Fruit fly (Drosophila melanogaster) whole organism, embryonic: Measurements from ENCODE around the gene Gpdh3.
A peak's percentile ranks its signal among the peaks of the same experiment; 100 is the strongest.

Experiments
- Bdp1 ChIP-seq: fragments of 200-800 bp; sonication (Bioruptor generic); optimal IDR thresholded peaks from 3 replicates; lab custom pipeline; 2016; ENCODE audit warnings: missing biosample characterization, missing genetic modification characterization
- CG10209 ChIP-seq: fragments of 200-800 bp; sonication (Bioruptor generic); optimal IDR thresholded peaks from 3 replicates; lab custom pipeline; 2017; ENCODE audit warnings: missing biosample characterization, mild to moderate bottlenecking, missing genetic modification characterization, missing genetic modification reagents
- CG11560 ChIP-seq: fragments of 200-800 bp; sonication (Bioruptor generic); IDR thresholded peaks from 3 replicates; pipeline ENCODE4 v1.3.6; 2022; ENCODE audit warnings: missing biosample characterization, missing genetic modification characterization
- CG11695 ChIP-seq: fragments of 200-800 bp; sonication (Bioruptor generic); IDR thresholded peaks from 3 replicates; pipeline ENCODE4 v1.3.6; 2022; ENCODE audit warnings: missing biosample characterization, missing genetic modification characterization
- CG12219 ChIP-seq: fragments of 200-800 bp; sonication (Bioruptor generic); optimal IDR thresholded peaks from 3 replicates; lab custom pipeline; 2018; ENCODE audit warnings: missing biosample characterization, mild to moderate bottlenecking, missing genetic modification characterization
- CG12391 ChIP-seq: fragments of 200-800 bp; sonication (Bioruptor generic); optimal IDR thresholded peaks from 3 replicates; lab custom pipeline; 2018; ENCODE audit warnings: missing biosample characterization, mild to moderate bottlenecking, missing genetic modification characterization, moderate library complexity
- CG15696 ChIP-seq: fragments of 200-800 bp; sonication (Bioruptor generic); optimal IDR thresholded peaks from 2 replicates; lab custom pipeline; 2019; ENCODE audit warnings: missing biosample characterization, mild to moderate bottlenecking, missing genetic modification characterization, moderate library complexity
- CG1603 ChIP-seq: fragments of 200-800 bp; sonication (Bioruptor generic); optimal IDR thresholded peaks from 2 replicates; lab custom pipeline; 2019; ENCODE audit warnings: missing biosample characterization, mild to moderate bottlenecking, missing genetic modification characterization, moderate library complexity
- CG18599 ChIP-seq: fragments of 200-800 bp; sonication (Bioruptor generic); optimal IDR thresholded peaks from 3 replicates; lab custom pipeline; 2017; ENCODE audit warnings: missing biosample characterization, missing genetic modification characterization, mild to moderate bottlenecking, moderate library complexity, missing genetic modification reagents
- CG31365 ChIP-seq: fragments of 200-800 bp; sonication (Bioruptor generic); optimal IDR thresholded peaks from 2 replicates; lab custom pipeline; 2018; ENCODE audit warnings: missing biosample characterization, mild to moderate bottlenecking, missing genetic modification characterization
- CG3163 ChIP-seq: fragments of 200-800 bp; sonication (Bioruptor generic); optimal IDR thresholded peaks from 3 replicates; lab custom pipeline; 2016; ENCODE audit warnings: missing biosample characterization, missing genetic modification characterization
- CG33213 ChIP-seq: fragments of 200-800 bp; sonication (Bioruptor generic); optimal IDR thresholded peaks from 3 replicates; lab custom pipeline; 2016; ENCODE audit warnings: missing biosample characterization, missing genetic modification characterization
- CG4854 ChIP-seq: fragments of 200-800 bp; sonication (Bioruptor generic); optimal IDR thresholded peaks from 2 replicates; lab custom pipeline; 2016; ENCODE audit warnings: missing biosample characterization, missing genetic modification characterization, inconsistent platforms
- CG8388 ChIP-seq: fragments of 200-800 bp; sonication (Bioruptor generic); optimal IDR thresholded peaks from 2 replicates; lab custom pipeline; 2019; ENCODE audit warnings: missing biosample characterization, mild to moderate bottlenecking, missing genetic modification characterization, moderate library complexity
- CG9609 ChIP-seq: fragments of 200-800 bp; sonication (Bioruptor generic); optimal IDR thresholded peaks from 3 replicates; lab custom pipeline; 2016; ENCODE audit warnings: missing biosample characterization, missing genetic modification characterization
- CG9817 ChIP-seq: fragments of 200-800 bp; sonication (Bioruptor generic); optimal IDR thresholded peaks from 2 replicates; lab custom pipeline; 2018; ENCODE audit warnings: missing biosample characterization, mild to moderate bottlenecking, missing genetic modification characterization, moderate library complexity
- CoRest ChIP-seq: fragments of 200-800 bp; sonication (Bioruptor generic); optimal IDR thresholded peaks from 3 replicates; lab custom pipeline; 2018; ENCODE audit warnings: missing biosample characterization, mild to moderate bottlenecking, missing genetic modification characterization, moderate library complexity
- D19B ChIP-seq: fragments of 200-800 bp; sonication (Bioruptor generic); optimal IDR thresholded peaks from 2 replicates; lab custom pipeline; 2017; ENCODE audit warnings: missing biosample characterization, mild to moderate bottlenecking, missing genetic modification characterization
- E2f1 ChIP-seq: fragments of 200-800 bp; sonication (Bioruptor generic); IDR thresholded peaks from 2 replicates; pipeline ENCODE4 v1.3.6; 2022; ENCODE audit warnings: missing biosample characterization, missing genetic modification characterization
- Eip74EF ChIP-seq, 2 experiments: fragments of 200-800 bp in 1 of 2; fragments of >200 bp in 1 of 2; sonication (Bioruptor generic) in 1 of 2; optimal IDR thresholded peaks; 2 replicates each; lab custom pipeline; 2017 to 2019; ENCODE audit warnings: missing biosample characterization in 2 of 2, missing genetic modification characterization in 2 of 2, mild to moderate bottlenecking in 1 of 2, moderate library complexity in 1 of 2
- Fer2 ChIP-seq: fragments of 200-800 bp; sonication (Bioruptor generic); optimal IDR thresholded peaks from 2 replicates; lab custom pipeline; 2018; ENCODE audit warnings: missing biosample characterization, mild to moderate bottlenecking, missing genetic modification characterization, moderate library complexity
- Ptx1 ChIP-seq: fragments of 200-800 bp; sonication (Bioruptor generic); IDR thresholded peaks from 2 replicates; pipeline ENCODE4 v1.3.6; 2022; ENCODE audit warnings: missing biosample characterization, missing genetic modification characterization
- Rx ChIP-seq: fragments of 200-800 bp; sonication (Bioruptor generic); IDR thresholded peaks from 2 replicates; pipeline ENCODE4 v1.3.6; 2022; ENCODE audit warnings: missing biosample characterization, missing genetic modification characterization
- Ssrp ChIP-seq: fragments of 200-800 bp; sonication (Bioruptor generic); optimal IDR thresholded peaks from 2 replicates; lab custom pipeline; 2018; ENCODE audit warnings: missing biosample characterization, mild to moderate bottlenecking, missing genetic modification characterization, moderate library complexity
- ash1 ChIP-seq: fragments of 200-800 bp; sonication (Bioruptor generic); optimal IDR thresholded peaks from 2 replicates; lab custom pipeline; 2018; ENCODE audit warnings: missing biosample characterization, mild to moderate bottlenecking, missing genetic modification characterization
- crp ChIP-seq, 2 experiments: fragments of 200-800 bp; sonication (Bioruptor generic); optimal IDR thresholded peaks; 2 replicates in 1 of 2; 3 replicates in 1 of 2; lab custom pipeline; 2017; ENCODE audit warnings: missing biosample characterization in 2 of 2, missing genetic modification characterization in 2 of 2, mild to moderate bottlenecking in 1 of 2, moderate library complexity in 1 of 2
- emc ChIP-seq: fragments of 200-800 bp; sonication (Bioruptor generic); optimal IDR thresholded peaks from 2 replicates; lab custom pipeline; 2016; ENCODE audit warnings: missing biosample characterization, missing genetic modification characterization
- esg ChIP-seq: fragments of 200-800 bp; sonication (Bioruptor generic); conservative IDR thresholded peaks from 2 replicates; pipeline ENCODE4 v1.3.6; 2022; ENCODE audit warnings: missing biosample characterization, missing genetic modification characterization
- exex ChIP-seq: fragments of 200-800 bp; sonication (Bioruptor generic); optimal IDR thresholded peaks from 4 replicates; lab custom pipeline; 2018; ENCODE audit warnings: missing biosample characterization, mild to moderate bottlenecking, missing genetic modification characterization, moderate library complexity
- grau ChIP-seq: fragments of 200-800 bp; optimal IDR thresholded peaks from 3 replicates; lab custom pipeline; 2019; ENCODE audit warnings: missing biosample characterization, mild to moderate bottlenecking, missing genetic modification characterization, moderate library complexity
- hb ChIP-seq: fragments of 200-800 bp; sonication (Bioruptor generic); IDR thresholded peaks from 3 replicates; pipeline ENCODE4 v1.3.6; 2022; ENCODE audit warnings: missing biosample characterization, missing genetic modification characterization; ENCODE audit not compliant: partially characterized antibody
- klu ChIP-seq: fragments of 200-800 bp; sonication (Bioruptor generic); IDR thresholded peaks from 2 replicates; pipeline ENCODE4 v1.3.6; 2022; ENCODE audit warnings: missing biosample characterization, missing genetic modification characterization
- lola ChIP-seq, 3 experiments: fragments of >200 bp in 2 of 3; fragments of 200-800 bp in 1 of 3; sonication (Bioruptor generic) in 1 of 3; optimal IDR thresholded peaks; 2 replicates each; lab custom pipeline; 2017 to 2019; ENCODE audit warnings: missing biosample characterization in 3 of 3, missing genetic modification characterization in 3 of 3, mild to moderate bottlenecking in 1 of 3, moderate library complexity in 1 of 3
- nmo ChIP-seq: fragments of 200-800 bp; sonication (Bioruptor generic); optimal IDR thresholded peaks from 2 replicates; lab custom pipeline; 2018; ENCODE audit warnings: missing biosample characterization, mild to moderate bottlenecking, missing genetic modification characterization, moderate library complexity
- pfk ChIP-seq: fragments of 200-800 bp; sonication (Bioruptor generic); optimal IDR thresholded peaks from 2 replicates; lab custom pipeline; 2018; ENCODE audit warnings: missing biosample characterization, mild to moderate bottlenecking, missing genetic modification characterization, moderate library complexity
- phol ChIP-seq: fragments of 200-800 bp; sonication (Bioruptor generic); optimal IDR thresholded peaks from 3 replicates; lab custom pipeline; 2018; ENCODE audit warnings: missing biosample characterization, mild to moderate bottlenecking, missing genetic modification characterization, moderate library complexity
- scrt ChIP-seq: fragments of 200-800 bp; sonication (Bioruptor generic); optimal IDR thresholded peaks from 2 replicates; lab custom pipeline; 2018; ENCODE audit warnings: missing biosample characterization, mild to moderate bottlenecking, missing genetic modification characterization, moderate library complexity
- sd ChIP-seq: fragments of 200-800 bp; sonication (Bioruptor generic); optimal IDR thresholded peaks from 3 replicates; lab custom pipeline; 2018; ENCODE audit warnings: missing biosample characterization, mild to moderate bottlenecking, missing genetic modification characterization, moderate library complexity
- sisA ChIP-seq: fragments of 200-800 bp; sonication (Bioruptor generic); IDR thresholded peaks from 2 replicates; pipeline ENCODE4 v1.3.6; 2022; ENCODE audit warnings: missing biosample characterization, missing genetic modification characterization
- slbo ChIP-seq: fragments of 200-800 bp; sonication (Bioruptor generic); IDR thresholded peaks from 2 replicates; pipeline ENCODE4 v1.3.6; 2022; ENCODE audit warnings: missing biosample characterization, missing genetic modification characterization
- slou ChIP-seq: fragments of 200-800 bp; sonication (Bioruptor generic); optimal IDR thresholded peaks from 3 replicates; lab custom pipeline; 2016; ENCODE audit warnings: missing biosample characterization, missing genetic modification characterization
- slp2 ChIP-seq: fragments of 200-800 bp; sonication (Bioruptor generic); optimal IDR thresholded peaks from 2 replicates; lab custom pipeline; 2016; ENCODE audit warnings: missing biosample characterization, missing genetic modification characterization
- ssp ChIP-seq: fragments of 200-800 bp; sonication (Bioruptor generic); IDR thresholded peaks from 2 replicates; pipeline ENCODE4 v1.3.6; 2022; ENCODE audit warnings: missing biosample characterization, missing genetic modification characterization
- ttk ChIP-seq: fragments of 200-800 bp; sonication (Bioruptor generic); IDR thresholded peaks from 2 replicates; pipeline ENCODE4 v2.1.2; 2022; ENCODE audit warnings: missing biosample characterization, missing genetic modification characterization
- tx ChIP-seq: fragments of 200-800 bp; sonication (Bioruptor generic); optimal IDR thresholded peaks from 2 replicates; lab custom pipeline; 2016; ENCODE audit warnings: missing biosample characterization, missing genetic modification characterization
- unpg ChIP-seq: fragments of 200-800 bp; sonication (Bioruptor generic); optimal IDR thresholded peaks from 3 replicates; lab custom pipeline; 2018; ENCODE audit warnings: missing biosample characterization, mild to moderate bottlenecking, missing genetic modification characterization, moderate library complexity
- vvl ChIP-seq: fragments of 200-800 bp; sonication (Bioruptor generic); IDR thresholded peaks from 2 replicates; pipeline ENCODE4 v1.3.6; 2022; ENCODE audit warnings: missing biosample characterization, missing genetic modification characterization

The Gpdh3 gene

DNA sequence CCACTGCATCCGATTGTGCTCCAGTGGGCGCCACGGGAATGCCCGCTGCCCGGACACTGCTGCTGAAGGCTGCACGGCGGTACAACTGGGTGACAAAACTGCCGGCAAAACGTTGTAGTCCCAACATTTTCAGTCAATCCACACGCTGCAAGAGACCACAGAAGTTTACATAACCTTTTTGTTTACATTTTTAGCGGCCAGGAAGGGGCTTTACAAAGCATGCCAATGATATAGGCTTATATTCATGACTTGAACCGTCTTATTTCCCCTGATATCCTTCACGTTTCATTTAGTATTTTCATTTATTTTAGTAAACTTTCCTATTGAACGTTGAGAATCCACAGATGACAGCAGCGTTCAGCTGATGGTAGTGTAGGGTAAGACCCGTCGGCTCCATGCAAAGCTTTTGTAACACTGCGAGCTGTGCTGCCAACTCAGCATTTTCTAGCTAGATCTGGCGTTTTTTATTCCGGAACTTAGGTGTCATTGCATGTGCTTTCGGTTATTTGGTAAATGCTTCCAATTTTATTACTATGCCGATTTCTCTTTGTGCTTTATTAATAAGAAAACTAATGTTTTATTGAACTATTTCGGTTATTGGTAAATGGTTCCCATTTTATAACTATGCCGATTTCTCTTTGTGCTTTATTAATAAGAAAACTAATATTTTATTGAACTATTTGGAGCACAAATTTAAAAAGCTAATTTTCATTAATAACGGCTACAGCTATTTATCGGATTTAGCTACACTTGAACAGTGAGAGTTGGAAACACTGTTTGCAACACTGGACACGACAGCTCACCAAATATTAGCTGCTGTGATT, 28.9 kb downstream of the Gpdh3 start, which contains the start of the genes CG13850 and lqfR (continued):
- TF ChIP-seq CoRest (tag; lab: Kevin White, UChicago) (peak; percentile 88), CG33213 (peak; percentile 47), Bdp1 (GFP tag; lab: Kevin White, UChicago) (peak; percentile 60), CG15696 (peak; percentile 51), Ssrp (tag; lab: Kevin White, UChicago) (peak; percentile 60), CG1603 (tag; lab: Kevin White, UChicago) (peak; percentile 3), scrt (GFP tag; lab: Kevin White, UChicago) (no peak), exex (no peak), CG3163 (GFP tag; lab: Kevin White, UChicago) (peak; percentile 59), ash1 (GFP tag; lab: Kevin White, UChicago) (no peak), esg (peak; percentile 53; the same call in 1 of the 2 replicates), lola (GFP tag; optimal IDR thresholded peaks at IDR 0.05; lab: Kevin White, UChicago) (peak in 1 of 3 experiments; percentile 73), ttk (GFP tag; lab: Robert Waterston, UW) (no peak; the same call in 1 of the 2 replicates), CG31365 (no peak), CG12219 (no peak), CG4854 (GFP tag; lab: Kevin White, UChicago) (peak; percentile 79), crp (GFP tag; optimal IDR thresholded peaks at IDR 0.05; lab: Kevin White, UChicago) (peak; percentile 21 to 84), slou (GFP tag; lab: Kevin White, UChicago) (peak; percentile 47), CG12391 (peak; percentile 80), unpg (GFP tag; lab: Kevin White, UChicago) (no peak), CG10209 (GFP tag; lab: Kevin White, UChicago) (peak; percentile 80), emc (peak; percentile 54), D19B (peak; percentile 66), ssp (peak; percentile 33; the same call in 1 of the 2 replicates), Ptx1 (GFP tag; lab: Robert Waterston, UW) (peak; percentile 77), E2f1 (0 out of 2 replicates have a peak, but pooled peaks have one; percentile 17), slp2 (GFP tag; lab: Kevin White, UChicago) (peak; percentile 72), Rx (GFP tag; lab: Robert Waterston, UW) (no peak), sisA (GFP tag; lab: Robert Waterston, UW) (peak; percentile 58), CG11695 (GFP tag; lab: Robert Waterston, UW) (no peak), tx (GFP tag; lab: Kevin White, UChicago) (peak; percentile 75), Fer2 (tag; lab: Kevin White, UChicago) (peak; percentile 22), pfk (GFP tag; lab: Kevin White, UChicago) (peak; percentile 11), klu (GFP tag; lab: Robert Waterston, UW) (peak; percentile 72), sd (peak; percentile 45), slbo (GFP tag; lab: Robert Waterston, UW) (peak; percentile 79), CG9609 (peak; percentile 81), phol (tag; lab: Kevin White, UChicago) (peak; percentile 75), CG8388 (GFP tag; lab: Kevin White, UChicago) (peak; percentile 2), CG11560 (tag; lab: Robert Waterston, UW) (no peak; the same call in 2 of the 3 replicates), vvl (no peak; the same call in 1 of the 2 replicates), hb (GFP tag; lab: Robert Waterston, UW) (no peak), grau (tag; lab: Kevin White, UChicago) (peak; percentile 75), Eip74EF (GFP tag; optimal IDR thresholded peaks at IDR 0.05; lab: Kevin White, UChicago) (no peak), CG9817 (tag; lab: Kevin White, UChicago) (peak; percentile 79), nmo (GFP tag; lab: Kevin White, UChicago) (peak; percentile 87), CG18599 (GFP tag; lab: Kevin White, UChicago) (peak; percentile 53)
